Worm (Caenorhabditis elegans) whole organism, L1 larva: Measurements from ENCODE around the gene ZK856.11.

Experiments used
- C04F5.9 ChIP-seq: sonication (generic microtip); optimal IDR thresholded peaks from 2 replicates; lab custom pipeline; 2016; ENCODE audit warnings: missing genetic modification characterization, missing compliant biosample characterization
- C16A3.4 ChIP-seq: fragments of 150-350 bp; optimal IDR thresholded peaks from 2 replicates; lab custom pipeline; 2014; ENCODE audit warnings: missing biosample characterization, missing genetic modification characterization
- C34B4.2 ChIP-seq: sonication (generic microtip); optimal IDR thresholded peaks from 2 replicates; lab custom pipeline; 2017; ENCODE audit warnings: mild to moderate bottlenecking, missing genetic modification characterization, missing compliant biosample characterization
- F16B12.6 ChIP-seq: fragments of 150-350 bp; optimal IDR thresholded peaks from 2 replicates; lab custom pipeline; 2014; ENCODE audit warnings: missing biosample characterization, missing genetic modification characterization
- aha-1 ChIP-seq: fragments of 150-350 bp; optimal IDR thresholded peaks from 2 replicates; lab custom pipeline; 2014; ENCODE audit warnings: missing biosample characterization, missing genetic modification characterization
- alr-1 ChIP-seq: fragments of 200-800 bp; sonication (Bioruptor generic); optimal IDR thresholded peaks from 2 replicates; lab custom pipeline; 2018; ENCODE audit warnings: borderline replicate concordance, mild to moderate bottlenecking, missing genetic modification characterization, missing compliant biosample characterization
- aly-2 ChIP-seq: fragments of 150-350 bp; optimal IDR thresholded peaks from 2 replicates; lab custom pipeline; 2014; ENCODE audit warnings: missing biosample characterization, missing genetic modification characterization
- blmp-1 ChIP-seq: fragments of 150-350 bp; optimal IDR thresholded peaks from 2 replicates; lab custom pipeline; 2014; ENCODE audit warnings: missing biosample characterization, missing genetic modification characterization
- ceh-82 ChIP-seq, 3 experiments: fragments of 150-350 bp in 1 of 3; sonication (generic microtip) in 2 of 3; optimal IDR thresholded peaks; 2 replicates each; lab custom pipeline; 2014 to 2017; ENCODE audit warnings: missing biosample characterization in 3 of 3, missing genetic modification characterization in 3 of 3
- ceh-88 ChIP-seq: fragments of 200-800 bp; sonication (Bioruptor generic); IDR thresholded peaks from 2 replicates; pipeline ENCODE4 v1.3.6; 2022; ENCODE audit warnings: missing genetic modification characterization, missing compliant biosample characterization
- ceh-90 ChIP-seq: sonication (generic microtip); optimal IDR thresholded peaks from 2 replicates; lab custom pipeline; 2016; ENCODE audit warnings: missing genetic modification characterization, missing compliant biosample characterization
- dpl-1 ChIP-seq, 3 experiments: fragments of 150-350 bp in 2 of 3; sonication (generic microtip) in 1 of 3; optimal IDR thresholded peaks; 2 replicates each; lab custom pipeline; 2014 to 2017; ENCODE audit warnings: missing biosample characterization in 3 of 3, missing genetic modification characterization in 3 of 3, missing genetic modification reagents in 3 of 3
- dsc-1 ChIP-seq: sonication (generic microtip); optimal IDR thresholded peaks from 2 replicates; lab custom pipeline; 2016; ENCODE audit warnings: mild to moderate bottlenecking, missing genetic modification characterization, missing compliant biosample characterization
- efl-1 ChIP-seq, 4 experiments: fragments of 150-350 bp; optimal IDR thresholded peaks in 3 of 4; peaks in 1 of 4; 1 replicate in 1 of 4; 2 replicates in 3 of 4; lab custom pipeline; 2014; ENCODE audit warnings: missing biosample characterization in 2 of 4, missing genetic modification characterization in 2 of 4, missing genetic modification reagents in 2 of 4
- efl-3 ChIP-seq: fragments of 200-800 bp; sonication (Bioruptor generic); optimal IDR thresholded peaks from 2 replicates; lab custom pipeline; 2018; ENCODE audit warnings: mild to moderate bottlenecking, missing genetic modification characterization, missing compliant biosample characterization
- egl-13 ChIP-seq: sonication (generic microtip); optimal IDR thresholded peaks from 2 replicates; lab custom pipeline; 2016; ENCODE audit warnings: missing genotype, missing genetic modification reagents, missing genetic modification characterization, missing compliant biosample characterization
- elt-2 ChIP-seq: sonication (generic microtip); optimal IDR thresholded peaks from 2 replicates; lab custom pipeline; 2016; ENCODE audit warnings: missing genetic modification characterization, mild to moderate bottlenecking, inconsistent platforms, missing compliant biosample characterization, missing genetic modification reagents
- elt-3 ChIP-seq, 6 experiments: fragments of 150-350 bp in 1 of 6; sonication (generic microtip); optimal IDR thresholded peaks; 2 replicates each; lab custom pipeline; 2017 to 2018; ENCODE audit warnings: missing biosample characterization in 6 of 6, missing genetic modification characterization in 6 of 6, inconsistent platforms in 1 of 6
- fkh-8 ChIP-seq: sonication (generic microtip); optimal IDR thresholded peaks from 2 replicates; lab custom pipeline; 2016; ENCODE audit warnings: mild to moderate bottlenecking, missing genetic modification characterization, missing compliant biosample characterization
- fos-1 ChIP-seq: fragments of 150-350 bp; optimal IDR thresholded peaks from 2 replicates; lab custom pipeline; 2014; ENCODE audit warnings: missing biosample characterization, missing genetic modification characterization
- grh-1 ChIP-seq: fragments of 200-800 bp; sonication (Bioruptor generic); IDR thresholded peaks from 2 replicates; pipeline ENCODE4 v1.3.6; 2022; ENCODE audit warnings: missing genetic modification reagents, missing genetic modification characterization, missing compliant biosample characterization
- hlh-17 ChIP-seq: fragments of 200-800 bp; sonication (Bioruptor generic); optimal IDR thresholded peaks from 2 replicates; lab custom pipeline; 2018; ENCODE audit warnings: missing genetic modification characterization, mild to moderate bottlenecking, missing compliant biosample characterization, moderate library complexity, borderline replicate concordance
- hlh-4 ChIP-seq: sonication (generic microtip); optimal IDR thresholded peaks from 2 replicates; lab custom pipeline; 2016; ENCODE audit warnings: mild to moderate bottlenecking, missing genetic modification characterization, missing compliant biosample characterization
- hpl-2 ChIP-seq: fragments of 150-350 bp; optimal IDR thresholded peaks from 2 replicates; lab custom pipeline; 2014; ENCODE audit warnings: missing biosample characterization, missing genetic modification reagents, missing genetic modification characterization
- irx-1 ChIP-seq: sonication (generic microtip); optimal IDR thresholded peaks from 2 replicates; lab custom pipeline; 2016; ENCODE audit warnings: missing genetic modification characterization, missing compliant biosample characterization
- isw-1 ChIP-seq: fragments of 200-800 bp; sonication (Bioruptor generic); IDR thresholded peaks from 2 replicates; pipeline ENCODE4 v1.3.6; 2022; ENCODE audit warnings: missing genetic modification characterization, missing compliant biosample characterization
- jun-1 ChIP-seq: fragments of 150-350 bp; optimal IDR thresholded peaks from 2 replicates; lab custom pipeline; 2014; ENCODE audit warnings: missing biosample characterization, missing genetic modification reagents, missing genetic modification characterization
- lin-13 ChIP-seq: fragments of 150-350 bp; optimal IDR thresholded peaks from 2 replicates; lab custom pipeline; 2014; ENCODE audit warnings: missing biosample characterization, missing genetic modification reagents, missing genetic modification characterization
- lin-14 ChIP-seq: fragments of 200-800 bp; sonication (Bioruptor generic); optimal IDR thresholded peaks from 2 replicates; lab custom pipeline; 2018; ENCODE audit warnings: mild to moderate bottlenecking, missing genetic modification characterization, moderate library complexity, missing compliant biosample characterization
- lin-15B ChIP-seq: fragments of 150-350 bp; sonication (generic microtip); optimal IDR thresholded peaks from 3 replicates; lab custom pipeline; 2014; ENCODE audit warnings: missing biosample characterization, missing genetic modification characterization
- lsy-2 ChIP-seq, 2 experiments: fragments of 150-350 bp; optimal IDR thresholded peaks; 2 replicates each; lab custom pipeline; 2014; ENCODE audit warnings: missing biosample characterization in 2 of 2, missing genetic modification characterization in 2 of 2
- mab-9 ChIP-seq: fragments of 200-800 bp; sonication (Bioruptor generic); IDR thresholded peaks from 2 replicates; pipeline ENCODE4 v1.3.6; 2022; ENCODE audit warnings: missing genetic modification reagents, missing genetic modification characterization, missing compliant biosample characterization
- mdl-1 ChIP-seq, 2 experiments: fragments of 150-350 bp; optimal IDR thresholded peaks; 2 replicates each; lab custom pipeline; 2014 to 2017; ENCODE audit warnings: missing biosample characterization in 2 of 2, missing genetic modification characterization in 2 of 2, inconsistent platforms in 1 of 2
- mef-2 ChIP-seq: fragments of 150-350 bp; optimal IDR thresholded peaks from 2 replicates; lab custom pipeline; 2014; ENCODE audit warnings: missing biosample characterization, missing genetic modification characterization
- mep-1 ChIP-seq: fragments of 150-350 bp; optimal IDR thresholded peaks from 2 replicates; lab custom pipeline; 2014; ENCODE audit warnings: missing biosample characterization, missing genetic modification characterization
- nhr-11 ChIP-seq: fragments of 150-350 bp; optimal IDR thresholded peaks from 2 replicates; lab custom pipeline; 2014; ENCODE audit warnings: missing biosample characterization, missing genetic modification characterization
- nhr-19 ChIP-seq: fragments of 200-800 bp; sonication (Bioruptor generic); conservative IDR thresholded peaks from 2 replicates; pipeline ENCODE4 v1.3.6; 2022; ENCODE audit warnings: missing genetic modification characterization, missing compliant biosample characterization
- nhr-237 ChIP-seq: fragments of 150-350 bp; optimal IDR thresholded peaks from 2 replicates; lab custom pipeline; 2014; ENCODE audit warnings: missing biosample characterization, missing genetic modification characterization
- nhr-28 ChIP-seq: fragments of 150-350 bp; optimal IDR thresholded peaks from 2 replicates; lab custom pipeline; 2014; ENCODE audit warnings: missing biosample characterization, missing genetic modification characterization
- nhr-76 ChIP-seq: sonication (generic microtip); optimal IDR thresholded peaks from 2 replicates; lab custom pipeline; 2017; ENCODE audit warnings: missing biosample characterization, missing genetic modification characterization
- nhr-77 ChIP-seq: fragments of 150-350 bp; optimal IDR thresholded peaks from 2 replicates; lab custom pipeline; 2014; ENCODE audit warnings: missing biosample characterization, missing genetic modification characterization
- nhr-84 ChIP-seq: sonication (generic microtip); optimal IDR thresholded peaks from 2 replicates; lab custom pipeline; 2017; ENCODE audit warnings: missing biosample characterization, missing genetic modification characterization
- nhr-85 ChIP-seq: sonication (generic microtip); peaks from one replicate; lab custom pipeline; 2016; ENCODE audit warnings: missing genetic modification characterization, inconsistent platforms, missing compliant biosample characterization
- nhr-90 ChIP-seq: sonication (generic microtip); optimal IDR thresholded peaks from 2 replicates; lab custom pipeline; 2016; ENCODE audit warnings: mild to moderate bottlenecking, missing genetic modification characterization, missing compliant biosample characterization; ENCODE audit not compliant: poor library complexity
- pqm-1 ChIP-seq: sonication (generic microtip); optimal IDR thresholded peaks from 3 replicates; lab custom pipeline; 2017; ENCODE audit warnings: missing biosample characterization, missing genetic modification characterization
- rnt-1 ChIP-seq: sonication (generic microtip); optimal IDR thresholded peaks from 2 replicates; lab custom pipeline; 2016; ENCODE audit warnings: mild to moderate bottlenecking, missing genetic modification characterization, moderate library complexity, missing compliant biosample characterization
- sup-37 ChIP-seq: fragments of 200-800 bp; sonication (Bioruptor generic); optimal IDR thresholded peaks from 2 replicates; lab custom pipeline; 2018; ENCODE audit warnings: mild to moderate bottlenecking, missing genetic modification characterization, missing compliant biosample characterization
- tbx-2 ChIP-seq: sonication (generic microtip); optimal IDR thresholded peaks from 2 replicates; lab custom pipeline; 2016; ENCODE audit warnings: missing genetic modification characterization, missing compliant biosample characterization
- unc-62 ChIP-seq: fragments of 150-350 bp; optimal IDR thresholded peaks from 2 replicates; lab custom pipeline; 2014; ENCODE audit warnings: missing biosample characterization, missing genetic modification reagents, missing genetic modification characterization
- zag-1 ChIP-seq: fragments of 150-350 bp; optimal IDR thresholded peaks from 2 replicates; lab custom pipeline; 2014; ENCODE audit warnings: missing biosample characterization, missing genetic modification characterization
- ztf-4 ChIP-seq: fragments of 150-350 bp; optimal IDR thresholded peaks from 2 replicates; lab custom pipeline; 2014; ENCODE audit warnings: missing biosample characterization, missing genetic modification characterization

Gene ZK856.11

ce11 chrV:10178166-10178565, 26.6 kb downstream of the ZK856.11 start (continued):
- TF ChIP-seq nhr-76 (tag; lab: Kevin White, UChicago) (no peak), nhr-237 (peak; percentile 23), lsy-2 (tag; optimal IDR thresholded peaks at IDR 0.05; lab: Kevin White, UChicago) (peak; percentile 52 to 81), nhr-11 (tag; lab: Kevin White, UChicago) (no peak), grh-1 (GFP tag; lab: Robert Waterston, UW) (peak; percentile 91), hlh-17 (GFP tag; lab: Kevin White, UChicago) (no peak), lin-15B (tag; lab: Kevin White, UChicago) (peak; percentile 41), C34B4.2 (no peak), hlh-4 (tag; lab: Kevin White, UChicago) (peak; percentile 24), nhr-90 (tag; lab: Kevin White, UChicago) (peak; percentile 80), C16A3.4 (tag; lab: Kevin White, UChicago) (peak; percentile 44), F16B12.6 (no peak), hpl-2 (GFP tag; lab: Kevin White, UChicago) (no peak), ztf-4 (tag; lab: Kevin White, UChicago) (no peak), nhr-84 (tag; lab: Kevin White, UChicago) (no peak), nhr-28 (no peak), dpl-1 (GFP tag; optimal IDR thresholded peaks at IDR 0.05; lab: Kevin White, UChicago) (peak; percentile 32 to 56 (median 39)), sup-37 (GFP tag; lab: Kevin White, UChicago) (peak; percentile 15), ceh-82 (tag; optimal IDR thresholded peaks at IDR 0.05; lab: Kevin White, UChicago) (no peak), alr-1 (no peak), ceh-88 (peak; percentile 59), rnt-1 (tag; lab: Kevin White, UChicago) (peak; percentile 29), pqm-1 (tag; lab: Kevin White, UChicago) (no peak), C04F5.9 (tag; lab: Kevin White, UChicago) (peak; percentile 52), irx-1 (tag; lab: Kevin White, UChicago) (peak; percentile 34), mdl-1 (tag; optimal IDR thresholded peaks at IDR 0.05; lab: Kevin White, UChicago) (no peak), nhr-77 (tag; lab: Kevin White, UChicago) (peak; percentile 70), efl-1 (optimal IDR thresholded peaks at IDR 0.05; lab: Kevin White, UChicago) (peak; percentile 59 to 60), efl-1 (GFP tag; optimal IDR thresholded peaks at IDR 0.05 in 1 of 2; lab: Kevin White, UChicago) (peak; percentile 49 to 95), ceh-90 (tag; lab: Kevin White, UChicago) (peak; percentile 35), mab-9 (peak; percentile 34; the same call in 1 of the 2 replicates), lin-14 (GFP tag; lab: Kevin White, UChicago) (peak; percentile 85), aha-1 (no peak), nhr-85 (peak; percentile 90), egl-13 (tag; lab: Kevin White, UChicago) (peak; percentile 70), fos-1 (tag; lab: Kevin White, UChicago) (no peak), nhr-19 (GFP tag; lab: Robert Waterston, UW) (peak; percentile 77), efl-3 (GFP tag; lab: Kevin White, UChicago) (no peak), aly-2 (tag; lab: Kevin White, UChicago) (no peak), elt-2 (peak; percentile 24), tbx-2 (peak; percentile 75), unc-62 (no peak), jun-1 (tag; lab: Kevin White, UChicago) (peak; percentile 39)

ce11 chrV:10174632-10175075, 30.1 kb downstream of the ZK856.11 start:
- no peak for TF ChIP-seq nhr-85
- TF ChIP-seq rnt-1 (tag; lab: Kevin White, UChicago): no peak
- no peak for TF ChIP-seq nhr-90 (tag; lab: Kevin White, UChicago)
- peak; percentile 68 for TF ChIP-seq dsc-1 (tag; lab: Kevin White, UChicago)
- no peak for TF ChIP-seq unc-62
- TF ChIP-seq fkh-8 (tag; lab: Kevin White, UChicago): peak; percentile 98
- no peak for TF ChIP-seq F16B12.6
- TF ChIP-seq ztf-4 (tag; lab: Kevin White, UChicago): peak; percentile 76
- no peak for TF ChIP-seq nhr-77 (tag; lab: Kevin White, UChicago)
- no peak for TF ChIP-seq blmp-1 (tag; lab: Kevin White, UChicago)
- TF ChIP-seq jun-1 (tag; lab: Kevin White, UChicago): peak; percentile 41
- peak; percentile 78 for TF ChIP-seq isw-1
- TF ChIP-seq mef-2 (tag; lab: Kevin White, UChicago): peak; percentile 53
- peak; percentile 75 for TF ChIP-seq zag-1 (tag; lab: Kevin White, UChicago)
- peak; percentile 74 for TF ChIP-seq fos-1 (tag; lab: Kevin White, UChicago)
- peak; percentile 71 for TF ChIP-seq lin-13 (GFP tag; lab: Kevin White, UChicago)
- no peak for TF ChIP-seq elt-3 (tag; optimal IDR thresholded peaks at IDR 0.05; lab: Kevin White, UChicago)
- TF ChIP-seq nhr-28: no peak
- TF ChIP-seq mep-1 (tag; lab: Kevin White, UChicago): peak; percentile 55
- peak; percentile 55 for TF ChIP-seq irx-1 (tag; lab: Kevin White, UChicago)
- no peak for TF ChIP-seq nhr-11 (tag; lab: Kevin White, UChicago)
- peak; percentile 56 to 78 for TF ChIP-seq lsy-2 (tag; optimal IDR thresholded peaks at IDR 0.05; lab: Kevin White, UChicago)
